Worm (Caenorhabditis elegans) whole organism, L1 larva: ENCODE data around the gene W03F9.9.

ENCODE experiments used
- C16A3.4 ChIP-seq: fragments of 150-350 bp; optimal IDR thresholded peaks from 2 replicates; lab custom pipeline; 2014; ENCODE audit warnings: missing biosample characterization, missing genetic modification characterization
- ama-1 ChIP-seq: fragments of 150-350 bp; optimal IDR thresholded peaks from 2 replicates; lab custom pipeline; 2014
- blmp-1 ChIP-seq: fragments of 150-350 bp; optimal IDR thresholded peaks from 2 replicates; lab custom pipeline; 2014; ENCODE audit warnings: missing biosample characterization, missing genetic modification characterization
- ceh-8 ChIP-seq: fragments of 200-800 bp; sonication (Bioruptor generic); optimal IDR thresholded peaks from 2 replicates; lab custom pipeline; 2018; ENCODE audit warnings: mild to moderate bottlenecking, missing genetic modification characterization, moderate library complexity, missing compliant biosample characterization
- ceh-82 ChIP-seq, 3 experiments: fragments of 150-350 bp in 1 of 3; sonication (generic microtip) in 2 of 3; optimal IDR thresholded peaks; 2 replicates each; lab custom pipeline; 2014 to 2017; ENCODE audit warnings: missing biosample characterization in 3 of 3, missing genetic modification characterization in 3 of 3
- ceh-88 ChIP-seq: fragments of 200-800 bp; sonication (Bioruptor generic); IDR thresholded peaks from 2 replicates; pipeline ENCODE4 v1.3.6; 2022; ENCODE audit warnings: missing genetic modification characterization, missing compliant biosample characterization
- ceh-90 ChIP-seq: sonication (generic microtip); optimal IDR thresholded peaks from 2 replicates; lab custom pipeline; 2016; ENCODE audit warnings: missing genetic modification characterization, missing compliant biosample characterization
- efl-1 ChIP-seq, 4 experiments: fragments of 150-350 bp; optimal IDR thresholded peaks in 3 of 4; peaks in 1 of 4; 1 replicate in 1 of 4; 2 replicates in 3 of 4; lab custom pipeline; 2014; ENCODE audit warnings: missing biosample characterization in 2 of 4, missing genetic modification characterization in 2 of 4, missing genetic modification reagents in 2 of 4
- efl-3 ChIP-seq: fragments of 200-800 bp; sonication (Bioruptor generic); optimal IDR thresholded peaks from 2 replicates; lab custom pipeline; 2018; ENCODE audit warnings: mild to moderate bottlenecking, missing genetic modification characterization, missing compliant biosample characterization
- elt-2 ChIP-seq: sonication (generic microtip); optimal IDR thresholded peaks from 2 replicates; lab custom pipeline; 2016; ENCODE audit warnings: missing genetic modification characterization, mild to moderate bottlenecking, inconsistent platforms, missing compliant biosample characterization, missing genetic modification reagents
- elt-3 ChIP-seq, 6 experiments: fragments of 150-350 bp in 1 of 6; sonication (generic microtip); optimal IDR thresholded peaks; 2 replicates each; lab custom pipeline; 2017 to 2018; ENCODE audit warnings: missing biosample characterization in 6 of 6, missing genetic modification characterization in 6 of 6, inconsistent platforms in 1 of 6
- fkh-10 ChIP-seq: sonication (generic microtip); optimal IDR thresholded peaks from 2 replicates; lab custom pipeline; 2017; ENCODE audit warnings: missing biosample characterization, missing genetic modification reagents, missing genetic modification characterization
- fkh-8 ChIP-seq: sonication (generic microtip); optimal IDR thresholded peaks from 2 replicates; lab custom pipeline; 2016; ENCODE audit warnings: mild to moderate bottlenecking, missing genetic modification characterization, missing compliant biosample characterization
- hpl-2 ChIP-seq: fragments of 150-350 bp; optimal IDR thresholded peaks from 2 replicates; lab custom pipeline; 2014; ENCODE audit warnings: missing biosample characterization, missing genetic modification reagents, missing genetic modification characterization
- jun-1 ChIP-seq: fragments of 150-350 bp; optimal IDR thresholded peaks from 2 replicates; lab custom pipeline; 2014; ENCODE audit warnings: missing biosample characterization, missing genetic modification reagents, missing genetic modification characterization
- lin-14 ChIP-seq: fragments of 200-800 bp; sonication (Bioruptor generic); optimal IDR thresholded peaks from 2 replicates; lab custom pipeline; 2018; ENCODE audit warnings: mild to moderate bottlenecking, missing genetic modification characterization, moderate library complexity, missing compliant biosample characterization
- lin-35 ChIP-seq, 2 experiments: fragments of 150-350 bp; optimal IDR thresholded peaks; 2 replicates each; lab custom pipeline; 2014; ENCODE audit warnings: missing biosample characterization in 2 of 2, missing genetic modification characterization in 2 of 2, missing genetic modification reagents in 2 of 2
- lsy-2 ChIP-seq, 2 experiments: fragments of 150-350 bp; optimal IDR thresholded peaks; 2 replicates each; lab custom pipeline; 2014; ENCODE audit warnings: missing biosample characterization in 2 of 2, missing genetic modification characterization in 2 of 2
- mab-9 ChIP-seq: fragments of 200-800 bp; sonication (Bioruptor generic); IDR thresholded peaks from 2 replicates; pipeline ENCODE4 v1.3.6; 2022; ENCODE audit warnings: missing genetic modification reagents, missing genetic modification characterization, missing compliant biosample characterization
- mef-2 ChIP-seq: fragments of 150-350 bp; optimal IDR thresholded peaks from 2 replicates; lab custom pipeline; 2014; ENCODE audit warnings: missing biosample characterization, missing genetic modification characterization
- mep-1 ChIP-seq: fragments of 150-350 bp; optimal IDR thresholded peaks from 2 replicates; lab custom pipeline; 2014; ENCODE audit warnings: missing biosample characterization, missing genetic modification characterization
- nhr-237 ChIP-seq: fragments of 150-350 bp; optimal IDR thresholded peaks from 2 replicates; lab custom pipeline; 2014; ENCODE audit warnings: missing biosample characterization, missing genetic modification characterization
- nhr-28 ChIP-seq: fragments of 150-350 bp; optimal IDR thresholded peaks from 2 replicates; lab custom pipeline; 2014; ENCODE audit warnings: missing biosample characterization, missing genetic modification characterization
- nhr-71 ChIP-seq: sonication (generic microtip); optimal IDR thresholded peaks from 2 replicates; lab custom pipeline; 2016; ENCODE audit warnings: mild to moderate bottlenecking, missing genetic modification characterization, moderate library complexity, missing compliant biosample characterization
- nhr-76 ChIP-seq: sonication (generic microtip); optimal IDR thresholded peaks from 2 replicates; lab custom pipeline; 2017; ENCODE audit warnings: missing biosample characterization, missing genetic modification characterization
- pag-3 ChIP-seq: sonication (generic microtip); optimal IDR thresholded peaks from 2 replicates; lab custom pipeline; 2017; ENCODE audit warnings: missing genetic modification characterization, mild to moderate bottlenecking, missing compliant biosample characterization, antibody characterized with exemption, borderline replicate concordance; ENCODE audit not compliant: insufficient read depth
- pqm-1 ChIP-seq: sonication (generic microtip); optimal IDR thresholded peaks from 3 replicates; lab custom pipeline; 2017; ENCODE audit warnings: missing biosample characterization, missing genetic modification characterization
- skn-1 ChIP-seq: fragments of 150-350 bp; optimal IDR thresholded peaks from 2 replicates; lab custom pipeline; 2014; ENCODE audit warnings: missing biosample characterization, missing genetic modification characterization
- snu-23 ChIP-seq: sonication (generic microtip); optimal IDR thresholded peaks from 2 replicates; lab custom pipeline; 2016; ENCODE audit warnings: missing genetic modification characterization, missing compliant biosample characterization
- sox-4 ChIP-seq: sonication (generic microtip); optimal IDR thresholded peaks from 2 replicates; lab custom pipeline; 2016; ENCODE audit warnings: missing genetic modification characterization, missing compliant biosample characterization
- tlp-1 ChIP-seq: fragments of 150-350 bp; optimal IDR thresholded peaks from 2 replicates; lab custom pipeline; 2014; ENCODE audit warnings: missing biosample characterization, missing genetic modification characterization
- unc-130 ChIP-seq: fragments of 150-350 bp; optimal IDR thresholded peaks from 2 replicates; lab custom pipeline; 2017; ENCODE audit warnings: missing biosample characterization, missing genetic modification characterization, inconsistent platforms
- unc-62 ChIP-seq: fragments of 150-350 bp; optimal IDR thresholded peaks from 2 replicates; lab custom pipeline; 2014; ENCODE audit warnings: missing biosample characterization, missing genetic modification reagents, missing genetic modification characterization
- unc-86 ChIP-seq: sonication (generic microtip); optimal IDR thresholded peaks from 2 replicates; lab custom pipeline; 2016; ENCODE audit warnings: missing genetic modification characterization, missing compliant biosample characterization
- unc-98 ChIP-seq: fragments of 200-800 bp; sonication (Bioruptor generic); IDR thresholded peaks from 2 replicates; pipeline ENCODE4 v1.3.6; 2022; ENCODE audit warnings: missing genetic modification characterization, missing compliant biosample characterization
- vab-15 ChIP-seq: sonication (generic microtip); optimal IDR thresholded peaks from 2 replicates; lab custom pipeline; 2017; ENCODE audit warnings: missing genotype, mild to moderate bottlenecking, missing genetic modification characterization, missing compliant biosample characterization
- xbp-1 ChIP-seq: sonication (generic microtip); optimal IDR thresholded peaks from 2 replicates; lab custom pipeline; 2016; ENCODE audit warnings: missing genetic modification characterization, missing compliant biosample characterization
- zag-1 ChIP-seq: fragments of 150-350 bp; optimal IDR thresholded peaks from 2 replicates; lab custom pipeline; 2014; ENCODE audit warnings: missing biosample characterization, missing genetic modification characterization
- zip-4 ChIP-seq: fragments of 200-800 bp; sonication (Bioruptor generic); optimal IDR thresholded peaks from 2 replicates; lab custom pipeline; 2018; ENCODE audit warnings: mild to moderate bottlenecking, missing genetic modification characterization, moderate library complexity, missing compliant biosample characterization
- ztf-11 ChIP-seq, 2 experiments: sonication (generic microtip); optimal IDR thresholded peaks; 2 replicates each; lab custom pipeline; 2016 to 2017; ENCODE audit warnings: missing genetic modification characterization in 2 of 2, missing biosample characterization in 1 of 2, missing compliant biosample characterization in 1 of 2

The W03F9.9 gene

ce11 chrV:122249-122648 lies 16.4 kb upstream of the W03F9.9 start:
- TF ChIP-seq elt-3 (tag; optimal IDR thresholded peaks at IDR 0.05; lab: Kevin White, UChicago) (no peak), pag-3 (tag; lab: Kevin White, UChicago) (no peak), unc-86 (tag; lab: Kevin White, UChicago) (no peak), nhr-28 (no peak), skn-1 (tag; lab: Kevin White, UChicago) (no peak), mep-1 (tag; lab: Kevin White, UChicago) (no peak), zip-4 (GFP tag; lab: Kevin White, UChicago) (no peak), pqm-1 (tag; lab: Kevin White, UChicago) (no peak), mef-2 (no peak), sox-4 (tag; lab: Kevin White, UChicago) (no peak)

DNA sequence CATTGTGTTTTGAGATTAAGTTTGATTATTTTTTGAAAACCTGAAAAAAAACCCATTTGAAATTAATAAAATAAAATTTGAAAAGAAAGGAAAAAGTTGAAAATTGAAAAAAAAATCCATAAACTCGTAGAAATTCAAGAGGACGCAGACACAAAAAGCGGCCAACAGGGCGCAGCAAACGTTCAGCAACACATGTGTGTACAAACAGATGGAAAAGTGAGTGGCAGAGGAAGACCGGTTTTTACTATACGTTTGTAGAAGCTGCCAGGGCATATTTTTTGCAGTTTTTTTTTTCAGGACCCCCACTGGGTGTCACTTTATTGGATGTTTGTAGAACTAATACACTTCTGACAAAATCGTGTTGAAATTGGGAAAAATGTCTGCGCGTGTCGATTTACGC lies 15.9 kb upstream of the W03F9.9 start, which contains the start of gene cgp-1:
TSS of gene cgp-1 (minus strand) at position 40 of the 400 bp plus-strand sequence.
- no peak for TF ChIP-seq mep-1 (tag; lab: Kevin White, UChicago)
- TF ChIP-seq pqm-1 (tag; lab: Kevin White, UChicago), result no peak
- no peak for TF ChIP-seq fkh-8
- no peak for TF ChIP-seq nhr-237 (tag; lab: Kevin White, UChicago)
- no peak for TF ChIP-seq xbp-1 (tag; lab: Kevin White, UChicago)
- no peak for TF ChIP-seq zag-1 (tag; lab: Kevin White, UChicago)
- TF ChIP-seq blmp-1 (tag; lab: Kevin White, UChicago), result peak; percentile 75
- peak; percentile 4 for TF ChIP-seq jun-1
- no peak for TF ChIP-seq hpl-2
- no peak for TF ChIP-seq ceh-82 (tag; optimal IDR thresholded peaks at IDR 0.05; lab: Kevin White, UChicago)
- no peak for TF ChIP-seq fkh-10 (GFP tag; lab: Kevin White, UChicago)
- no peak for TF ChIP-seq C16A3.4
- no peak for TF ChIP-seq unc-98 (GFP tag; lab: Robert Waterston, UW)
- TF ChIP-seq snu-23 (GFP tag; lab: Kevin White, UChicago), result peak; percentile 9
- TF ChIP-seq lin-35 (GFP tag; optimal IDR thresholded peaks at IDR 0.05; lab: Kevin White, UChicago), result peak in 1 of 2 experiments; percentile 5
- TF ChIP-seq ceh-88 (GFP tag; lab: Robert Waterston, UW), result no peak
- TF ChIP-seq, all 84 proteins: peak for 4

DNA sequence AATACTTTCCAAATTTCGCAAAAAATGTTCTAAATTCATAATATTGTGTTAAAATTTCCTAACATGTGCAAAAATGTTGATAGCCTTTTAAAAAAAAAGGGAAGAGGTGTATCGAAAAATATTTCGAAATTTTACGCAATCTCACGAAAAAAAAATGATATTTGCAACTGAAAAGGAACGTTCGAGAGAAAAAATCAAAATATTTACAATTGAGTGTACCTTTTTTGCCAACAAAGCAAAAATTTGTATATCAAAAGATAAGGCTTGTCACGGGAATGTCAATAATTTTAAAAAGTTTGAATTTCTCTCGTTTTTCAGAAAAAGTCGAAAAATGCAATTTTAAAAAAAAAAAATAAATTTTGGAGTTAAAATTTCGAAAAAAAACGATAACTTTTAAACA lies 15.2 kb upstream of the W03F9.9 start:
- TF ChIP-seq unc-62 (GFP tag; lab: Kevin White, UChicago), result no peak
- TF ChIP-seq elt-2 (tag; lab: Kevin White, UChicago), result peak; percentile 13
- TF ChIP-seq zip-4 (GFP tag; lab: Kevin White, UChicago), result peak; percentile 69
- TF ChIP-seq tlp-1, result no peak
- TF ChIP-seq mep-1 (tag; lab: Kevin White, UChicago), result no peak
- TF ChIP-seq lsy-2 (tag; optimal IDR thresholded peaks at IDR 0.05; lab: Kevin White, UChicago), result peak in 1 of 2 experiments; percentile 21
- peak; percentile 5 for TF ChIP-seq nhr-71 (tag; lab: Kevin White, UChicago)
- TF ChIP-seq unc-86 (tag; lab: Kevin White, UChicago), result no peak
- peak; percentile 39 for TF ChIP-seq skn-1 (tag; lab: Kevin White, UChicago)
- no peak for TF ChIP-seq ceh-8
- TF ChIP-seq ceh-90 (tag; lab: Kevin White, UChicago), result no peak
- TF ChIP-seq vab-15 (tag; lab: Kevin White, UChicago), result no peak

ce11 chrV:123915-124314 lies 14.8 kb upstream of the W03F9.9 start:
- TF ChIP-seq nhr-76, result no peak
- no peak for TF ChIP-seq ama-1
- TF ChIP-seq C16A3.4, result no peak
- TF ChIP-seq efl-1 (optimal IDR thresholded peaks at IDR 0.05; lab: Kevin White, UChicago), result no peak
- peak in 1 of 2 experiments; percentile 75 for TF ChIP-seq efl-1 (GFP tag; optimal IDR thresholded peaks at IDR 0.05 in 1 of 2; lab: Kevin White, UChicago)
- no peak for TF ChIP-seq unc-130 (tag; lab: Kevin White, UChicago)
- TF ChIP-seq ztf-11 (tag; optimal IDR thresholded peaks at IDR 0.05; lab: Kevin White, UChicago), result no peak
- TF ChIP-seq lin-14 (GFP tag; lab: Kevin White, UChicago), result no peak
- TF ChIP-seq efl-3, result no peak
- TF ChIP-seq mab-9 (GFP tag; lab: Robert Waterston, UW), result no peak
- TF ChIP-seq, all 84 proteins: peak for 1
